Fruit fly (Drosophila melanogaster): ENCODE data around the gene Hexim.

DNA sequence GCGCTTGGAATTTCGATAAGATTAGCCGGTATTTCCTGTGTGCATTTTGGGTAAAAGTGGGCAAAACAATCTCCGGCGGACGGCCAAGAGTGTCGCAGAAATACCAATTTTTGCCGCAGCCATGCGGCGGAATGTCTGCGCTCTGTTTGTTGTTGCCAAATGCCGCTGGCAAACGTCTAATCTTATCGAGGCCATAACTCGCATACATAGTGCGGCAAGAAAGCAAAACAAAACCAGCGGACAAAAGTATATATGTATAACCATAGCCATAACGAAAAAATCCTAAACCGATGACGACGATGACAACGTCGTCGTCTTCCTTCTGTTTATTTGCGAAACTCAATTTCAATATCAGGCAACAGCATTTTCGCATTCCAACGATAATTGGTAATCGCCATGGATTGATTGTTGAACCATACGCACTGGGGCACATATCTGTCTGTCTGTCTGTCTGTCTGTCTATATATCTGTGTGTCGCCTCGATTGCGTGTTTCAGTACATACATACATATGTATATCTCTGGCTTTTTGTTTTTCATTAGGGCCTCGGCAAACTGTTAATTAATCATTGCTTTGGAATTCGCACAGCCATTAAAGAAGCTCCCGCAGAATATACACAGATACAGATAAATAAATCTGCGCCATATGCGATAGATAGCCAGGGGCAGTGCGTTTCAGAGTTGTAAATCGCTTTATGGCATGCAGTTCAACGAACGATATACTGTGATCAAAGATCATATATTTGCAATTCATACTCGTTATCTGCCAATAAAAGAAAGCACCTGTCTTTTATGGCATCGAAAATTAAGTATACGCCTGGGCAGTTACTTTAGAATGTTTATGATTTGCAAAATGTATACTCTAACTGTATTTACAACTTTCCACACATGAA lies 44.3 kb downstream of the Hexim start:
- TF ChIP-seq CG32121 (GFP tag; IDR thresholded peaks at IDR 0.05) (no peak), gl (tag; optimal IDR thresholded peaks at IDR 0.05) (no peak), CG8301 (tag; optimal IDR thresholded peaks at IDR 0.05) (no peak), Pif1A (GFP tag; optimal IDR thresholded peaks at IDR 0.05) (no peak)
